Worm (Caenorhabditis elegans) whole organism, young adult: ENCODE results near the gene gcy-33.

Experiments used
- B0261.1 ChIP-seq: sonication (generic microtip); optimal IDR thresholded peaks from 2 replicates; lab custom pipeline; 2016; ENCODE audit warnings: mild to moderate bottlenecking, missing genetic modification characterization, moderate library complexity, missing compliant biosample characterization
- B0336.3 ChIP-seq: fragments of 200-800 bp; sonication (Bioruptor generic); IDR thresholded peaks from 2 replicates; pipeline ENCODE4 v1.3.6; 2022; ENCODE audit warnings: missing genetic modification characterization, missing compliant biosample characterization
- C17E4.6 ChIP-seq: fragments of 200-800 bp; sonication (Bioruptor generic); IDR thresholded peaks from 2 replicates; pipeline ENCODE4 v1.3.6; 2022; ENCODE audit warnings: missing genetic modification reagents, missing genetic modification characterization, missing compliant biosample characterization
- F23B12.7 ChIP-seq: sonication (generic microtip); optimal IDR thresholded peaks from 2 replicates; lab custom pipeline; 2017; ENCODE audit warnings: missing genetic modification characterization, mild to moderate bottlenecking, missing compliant biosample characterization, antibody characterized with exemption, moderate library complexity; ENCODE audit not compliant: insufficient read depth
- F49E8.2 ChIP-seq: sonication (generic microtip); optimal IDR thresholded peaks from 3 replicates; lab custom pipeline; 2017; ENCODE audit warnings: missing genetic modification characterization, mild to moderate bottlenecking, missing compliant biosample characterization, antibody characterized with exemption, moderate library complexity; ENCODE audit not compliant: insufficient read depth
- F57A8.1 ChIP-seq: fragments of 200-800 bp; sonication (Bioruptor generic); optimal IDR thresholded peaks from 2 replicates; lab custom pipeline; 2018; ENCODE audit warnings: mild to moderate bottlenecking, missing genetic modification characterization, moderate library complexity, missing compliant biosample characterization
- F57C9.4 ChIP-seq: sonication (generic microtip); optimal IDR thresholded peaks from 2 replicates; lab custom pipeline; 2017; ENCODE audit warnings: mild to moderate bottlenecking, missing genetic modification characterization, missing compliant biosample characterization
- K12H6.12 ChIP-seq: fragments of 200-800 bp; sonication (Bioruptor generic); optimal IDR thresholded peaks from 2 replicates; lab custom pipeline; 2018; ENCODE audit warnings: mild to moderate bottlenecking, missing genetic modification characterization, missing compliant biosample characterization
- T07F8.4 ChIP-seq: sonication (generic microtip); optimal IDR thresholded peaks from 2 replicates; lab custom pipeline; 2016; ENCODE audit warnings: mild to moderate bottlenecking, missing genetic modification characterization, moderate library complexity, missing compliant biosample characterization
- Y95B8A.8 ChIP-seq: fragments of 200-800 bp; sonication (Bioruptor generic); IDR thresholded peaks from 2 replicates; pipeline ENCODE4 v1.3.6; 2022; ENCODE audit warnings: missing genetic modification reagents, missing genetic modification characterization, missing compliant biosample characterization
- akir-1 ChIP-seq: fragments of 200-800 bp; sonication (Bioruptor generic); optimal IDR thresholded peaks from 2 replicates; lab custom pipeline; 2018; ENCODE audit warnings: mild to moderate bottlenecking, missing genetic modification characterization, moderate library complexity, missing compliant biosample characterization
- atf-7 ChIP-seq: sonication (generic microtip); optimal IDR thresholded peaks from 2 replicates; lab custom pipeline; 2017; ENCODE audit warnings: mild to moderate bottlenecking, missing genetic modification characterization, missing compliant biosample characterization
- ceh-27 ChIP-seq: fragments of 200-800 bp; sonication (Bioruptor generic); optimal IDR thresholded peaks from 2 replicates; lab custom pipeline; 2018; ENCODE audit warnings: mild to moderate bottlenecking, missing genetic modification characterization, moderate library complexity, missing compliant biosample characterization
- die-1 ChIP-seq: sonication (generic microtip); optimal IDR thresholded peaks from 2 replicates; lab custom pipeline; 2016; ENCODE audit warnings: missing genotype, mild to moderate bottlenecking, missing genetic modification characterization, missing compliant biosample characterization
- dpl-1 ChIP-seq: fragments of 150-350 bp; optimal IDR thresholded peaks from 2 replicates; lab custom pipeline; 2014; ENCODE audit warnings: missing biosample characterization, missing genetic modification reagents, missing genetic modification characterization
- efl-1 ChIP-seq: fragments of 150-350 bp; optimal IDR thresholded peaks from 2 replicates; lab custom pipeline; 2014; ENCODE audit warnings: missing biosample characterization, missing genetic modification reagents, missing genetic modification characterization
- egl-44 ChIP-seq: fragments of 200-800 bp; sonication (Bioruptor generic); IDR thresholded peaks from 2 replicates; pipeline ENCODE4 v1.3.6; 2022; ENCODE audit warnings: missing genetic modification reagents, missing genetic modification characterization, missing compliant biosample characterization
- ekl-4 ChIP-seq: fragments of 200-800 bp; sonication (Bioruptor generic); IDR thresholded peaks from 2 replicates; pipeline ENCODE4 v1.3.6; 2022; ENCODE audit warnings: missing genetic modification reagents, missing genetic modification characterization, missing compliant biosample characterization
- him-1 ChIP-seq: sonication (generic microtip); optimal IDR thresholded peaks from 2 replicates; lab custom pipeline; 2016; ENCODE audit warnings: missing genotype, missing genetic modification reagents, missing genetic modification characterization, missing compliant biosample characterization
- hlh-12 ChIP-seq: sonication (generic microtip); optimal IDR thresholded peaks from 2 replicates; lab custom pipeline; 2016; ENCODE audit warnings: missing genetic modification characterization, missing compliant biosample characterization
- hlh-26 ChIP-seq: fragments of 200-800 bp; sonication (Bioruptor generic); conservative IDR thresholded peaks from 2 replicates; pipeline ENCODE4 v1.3.6; 2022; ENCODE audit warnings: missing genetic modification reagents, missing genetic modification characterization, missing compliant biosample characterization
- hmg-20 ChIP-seq: fragments of 200-800 bp; sonication (Bioruptor generic); IDR thresholded peaks from 2 replicates; pipeline ENCODE4 v1.3.6; 2022; ENCODE audit warnings: missing genetic modification reagents, missing genetic modification characterization, missing compliant biosample characterization
- let-607 ChIP-seq, 2 experiments: fragments of 200-800 bp in 1 of 2; sonication (Bioruptor generic) in 1 of 2; sonication (generic microtip) in 1 of 2; optimal IDR thresholded peaks; 2 replicates each; lab custom pipeline; 2016 to 2018; ENCODE audit warnings: mild to moderate bottlenecking in 2 of 2, missing compliant biosample characterization in 2 of 2, missing genetic modification characterization in 2 of 2, moderate library complexity in 2 of 2, missing genotype in 1 of 2
- lin-35 ChIP-seq, 3 experiments: fragments of 150-350 bp in 2 of 3; sonication (generic microtip) in 1 of 3; optimal IDR thresholded peaks; 2 replicates each; lab custom pipeline; 2014 to 2018; ENCODE audit warnings: missing biosample characterization in 3 of 3, missing genetic modification characterization in 3 of 3, missing genetic modification reagents in 3 of 3
- lin-40 ChIP-seq: sonication (generic microtip); optimal IDR thresholded peaks from 2 replicates; lab custom pipeline; 2016; ENCODE audit warnings: missing genetic modification characterization, mild to moderate bottlenecking, missing compliant biosample characterization, missing genotype, missing genetic modification reagents
- lin-54 ChIP-seq: fragments of 200-800 bp; sonication (Bioruptor generic); optimal IDR thresholded peaks from 2 replicates; lab custom pipeline; 2018; ENCODE audit warnings: mild to moderate bottlenecking, missing genetic modification characterization, missing compliant biosample characterization
- lir-1 ChIP-seq: fragments of 200-800 bp; sonication (Bioruptor generic); conservative IDR thresholded peaks from 2 replicates; pipeline ENCODE4 v1.3.6; 2022; ENCODE audit warnings: missing genetic modification reagents, missing genetic modification characterization, missing compliant biosample characterization
- madf-10 ChIP-seq: sonication (generic microtip); optimal IDR thresholded peaks from 2 replicates; lab custom pipeline; 2016; ENCODE audit warnings: mild to moderate bottlenecking, missing genetic modification characterization, missing compliant biosample characterization
- madf-6 ChIP-seq: fragments of 200-800 bp; sonication (Bioruptor generic); IDR thresholded peaks from 2 replicates; pipeline ENCODE4 v1.3.6; 2022; ENCODE audit warnings: missing genetic modification reagents, missing genetic modification characterization, missing compliant biosample characterization
- madf-8 ChIP-seq: fragments of 200-800 bp; sonication (Bioruptor generic); conservative IDR thresholded peaks from 2 replicates; pipeline ENCODE4 v1.3.6; 2022; ENCODE audit warnings: missing genetic modification reagents, missing genetic modification characterization, missing compliant biosample characterization
- mes-4 ChIP-seq: sonication (generic microtip); optimal IDR thresholded peaks from 2 replicates; lab custom pipeline; 2016; ENCODE audit warnings: missing genotype, missing genetic modification characterization, missing compliant biosample characterization
- mxl-1 ChIP-seq: sonication (generic microtip); optimal IDR thresholded peaks from 2 replicates; lab custom pipeline; 2016; ENCODE audit warnings: missing genetic modification characterization, missing compliant biosample characterization
- nfyb-1 ChIP-seq: fragments of 200-800 bp; sonication (Bioruptor generic); IDR thresholded peaks from 2 replicates; pipeline ENCODE4 v1.3.6; 2022; ENCODE audit warnings: missing genetic modification reagents, missing genetic modification characterization, missing compliant biosample characterization
- pbrm-1 ChIP-seq: fragments of 200-800 bp; sonication (Bioruptor generic); IDR thresholded peaks from 2 replicates; pipeline ENCODE4 v1.3.6; 2022; ENCODE audit warnings: missing genetic modification reagents, missing genetic modification characterization, missing compliant biosample characterization
- pha-4 ChIP-seq: fragments of 150-350 bp; sonication (generic microtip); optimal IDR thresholded peaks from 2 replicates; lab custom pipeline; 2014; ENCODE audit warnings: missing biosample characterization, missing genetic modification reagents, missing genetic modification characterization
- rec-8 ChIP-seq, 2 experiments: sonication (generic microtip); optimal IDR thresholded peaks; 2 replicates each; lab custom pipeline; 2016; ENCODE audit warnings: mild to moderate bottlenecking in 2 of 2, missing genetic modification characterization in 2 of 2, missing genetic modification reagents in 2 of 2, missing genotype in 2 of 2, missing biosample characterization in 1 of 2, missing compliant biosample characterization in 1 of 2, moderate library complexity in 1 of 2
- somi-1 ChIP-seq: fragments of 200-800 bp; sonication (Bioruptor generic); optimal IDR thresholded peaks from 2 replicates; lab custom pipeline; 2018; ENCODE audit warnings: mild to moderate bottlenecking, missing genetic modification characterization, missing compliant biosample characterization
- tbp1 ChIP-seq: fragments of 200-800 bp; sonication (Bioruptor generic); optimal IDR thresholded peaks from 2 replicates; lab custom pipeline; 2018; ENCODE audit warnings: mild to moderate bottlenecking, missing genetic modification characterization, missing compliant biosample characterization
- tlf-1 ChIP-seq: fragments of 200-800 bp; sonication (Bioruptor generic); optimal IDR thresholded peaks from 2 replicates; lab custom pipeline; 2018; ENCODE audit warnings: mild to moderate bottlenecking, missing genetic modification characterization, missing compliant biosample characterization
- unc-62 ChIP-seq: fragments of 150-350 bp; optimal IDR thresholded peaks from 2 replicates; lab custom pipeline; 2014; ENCODE audit warnings: missing biosample characterization, missing genetic modification reagents, missing genetic modification characterization

Gene gcy-33

DNA sequence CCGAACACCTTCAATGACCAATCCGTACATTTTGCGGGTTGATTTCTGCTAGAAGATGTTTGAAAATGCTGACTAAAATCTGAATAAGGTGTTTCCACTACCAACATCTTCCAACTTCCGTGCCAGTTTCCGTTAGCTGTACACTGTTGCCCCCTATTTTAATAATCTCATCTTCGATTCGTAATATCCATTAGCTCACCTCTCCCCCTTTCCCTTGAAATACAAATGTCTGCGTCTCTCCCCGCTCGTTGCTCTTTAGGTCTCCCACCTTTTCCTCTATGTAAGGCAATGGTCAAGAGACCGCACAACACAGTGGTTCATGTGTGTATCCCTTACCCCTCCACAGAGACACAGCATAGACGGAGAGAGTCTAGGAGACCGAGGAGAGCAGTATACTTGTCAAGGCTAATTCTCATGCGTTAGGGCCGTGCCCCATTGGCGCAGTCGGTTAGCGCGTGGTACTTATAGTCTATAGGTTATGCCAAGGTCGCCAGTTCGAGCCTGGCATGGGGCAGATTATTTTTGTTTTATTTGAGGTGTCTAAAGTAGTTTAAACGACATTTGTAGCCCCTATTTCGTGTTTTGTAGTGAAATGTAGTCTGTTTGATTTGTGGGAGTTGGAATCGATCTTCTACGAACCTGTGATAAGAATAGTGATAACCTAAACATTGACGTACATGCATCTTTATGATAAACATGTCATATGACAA, at the start of gene gcy-33 (continued):
- peak; percentile 95 for TF ChIP-seq B0261.1 (tag; lab: Kevin White, UChicago)
- peak; percentile 99 for TF ChIP-seq tbp1 (GFP tag; lab: Kevin White, UChicago)
- peak; percentile 73 for TF ChIP-seq mxl-1 (tag; lab: Kevin White, UChicago)
- TF ChIP-seq F57A8.1 (GFP tag; lab: Kevin White, UChicago) = peak; percentile 83
- TF ChIP-seq egl-44 (GFP tag; lab: Robert Waterston, UW) = peak; percentile 90
- peak; percentile 82 for TF ChIP-seq pbrm-1 (GFP tag; lab: Robert Waterston, UW)
- peak; percentile 54; the same call in 1 of the 2 replicates for TF ChIP-seq Y95B8A.8
- peak; percentile 87 for TF ChIP-seq lin-40 (tag; lab: Kevin White, UChicago)
- TF ChIP-seq dpl-1 = no peak
- peak; percentile 66 for TF ChIP-seq akir-1 (GFP tag; lab: Kevin White, UChicago)
- TF ChIP-seq rec-8 (tag; optimal IDR thresholded peaks at IDR 0.05; lab: Kevin White, UChicago) = peak; percentile 55 to 92
- TF ChIP-seq C17E4.6 (GFP tag; lab: Robert Waterston, UW) = peak; percentile 81; the same call in 1 of the 2 replicates
- peak; percentile 91 for TF ChIP-seq B0336.3
- peak; percentile 47 for TF ChIP-seq madf-8 (GFP tag; lab: Robert Waterston, UW)
- TF ChIP-seq mes-4 (tag; lab: Kevin White, UChicago) = peak; percentile 46
- TF ChIP-seq atf-7 (tag; lab: Kevin White, UChicago) = peak; percentile 92
- TF ChIP-seq tlf-1 (GFP tag; lab: Kevin White, UChicago) = peak; percentile 75
- peak; percentile 95 for TF ChIP-seq nfyb-1
- TF ChIP-seq madf-6 (GFP tag; lab: Robert Waterston, UW) = peak; percentile 70
- no peak for TF ChIP-seq unc-62
- no peak for TF ChIP-seq hlh-26
- TF ChIP-seq lir-1 (GFP tag; lab: Robert Waterston, UW) = peak; percentile 59; the same call in 1 of the 2 replicates
- TF ChIP-seq somi-1 (GFP tag; lab: Kevin White, UChicago) = peak; percentile 36
- peak; percentile 59 for TF ChIP-seq F49E8.2 (tag; lab: Kevin White, UChicago)
- peak; percentile 89 for TF ChIP-seq madf-10
- peak; percentile 91 for TF ChIP-seq ekl-4
- TF ChIP-seq F57C9.4 = no peak
- no peak for TF ChIP-seq efl-1 (GFP tag; lab: Kevin White, UChicago)
- TF ChIP-seq pha-4 (tag; lab: Kevin White, UChicago) = no peak
- peak; percentile 70 for TF ChIP-seq K12H6.12 (tag; lab: Kevin White, UChicago)
- peak; percentile 41 to 76 for TF ChIP-seq let-607 (tag; optimal IDR thresholded peaks at IDR 0.05; lab: Kevin White, UChicago)
- no peak for TF ChIP-seq F23B12.7 (tag; lab: Kevin White, UChicago)
- peak; percentile 86 for TF ChIP-seq ceh-27 (GFP tag; lab: Kevin White, UChicago)
- peak; percentile 73 for TF ChIP-seq lin-54 (GFP tag; lab: Kevin White, UChicago)

DNA sequence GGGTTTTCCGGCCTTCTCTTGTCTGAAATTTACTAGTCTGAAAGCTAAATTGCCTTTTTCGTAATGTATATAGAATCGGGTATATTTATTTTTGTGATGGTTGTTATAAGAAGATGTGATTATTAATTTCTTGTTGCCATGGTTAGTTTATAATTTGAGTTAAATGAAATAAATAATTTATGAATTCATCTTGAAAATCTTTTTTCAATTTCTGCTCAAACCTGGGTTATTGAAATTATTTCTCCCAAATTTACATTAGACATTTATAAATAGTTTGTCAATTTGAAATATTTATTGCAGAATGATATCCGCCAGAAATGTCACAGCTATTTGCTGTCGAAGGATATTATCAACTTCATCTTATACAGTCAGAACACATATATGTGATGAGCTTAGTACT, 46.8 kb upstream of the gcy-33 start, which contains the start of gene dars-2:
TSS of gene dars-2 (plus strand) at position 301 of the 400 bp plus-strand sequence.
- TF ChIP-seq mxl-1 (tag; lab: Kevin White, UChicago) (no peak), him-1 (no peak), B0336.3 (no peak), let-607 (tag; optimal IDR thresholded peaks at IDR 0.05; lab: Kevin White, UChicago) (no peak), hlh-12 (no peak), F57A8.1 (GFP tag; lab: Kevin White, UChicago) (no peak), die-1 (tag; lab: Kevin White, UChicago) (no peak), hmg-20 (GFP tag; lab: Robert Waterston, UW) (no peak), B0261.1 (tag; lab: Kevin White, UChicago) (no peak), T07F8.4 (tag; lab: Kevin White, UChicago) (no peak), dpl-1 (no peak), lin-35 (GFP tag; optimal IDR thresholded peaks at IDR 0.05; lab: Kevin White, UChicago) (no peak)
